Worm (Caenorhabditis elegans): Measurements from ENCODE around the gene pah-1.
A peak's percentile ranks its signal among the peaks of the same experiment; 100 is the strongest.

Gene pah-1

ce11 chrII:8721955-8722524 is 44.8 kb downstream of the pah-1 start, which contains the start of gene trcs-2:
Gene trcs-2 (plus strand): TSS chrII:8722474.
- TF ChIP-seq gmeb-2 (tag; optimal IDR thresholded peaks at IDR 0.05) (no peak), npax-4 (tag; optimal IDR thresholded peaks at IDR 0.05) (no peak), hlh-8 (tag; optimal IDR thresholded peaks at IDR 0.05) (no peak), ceh-6 (GFP tag; optimal IDR thresholded peaks at IDR 0.05) (no peak), nhr-11 (tag; optimal IDR thresholded peaks at IDR 0.05) (no peak), sdc-2 (tag; optimal IDR thresholded peaks at IDR 0.05) (no peak), unc-55 (GFP tag; optimal IDR thresholded peaks at IDR 0.05) (no peak), T23F11.4 (GFP tag; optimal IDR thresholded peaks at IDR 0.05) (no peak), unc-3 (GFP tag; conservative IDR thresholded peaks at IDR 0.05) (no peak), unc-3 (tag; optimal IDR thresholded peaks at IDR 0.05) (no peak), ceh-24 (tag; optimal IDR thresholded peaks at IDR 0.05) (no peak), che-1 (tag; optimal IDR thresholded peaks at IDR 0.05) (no peak), sox-2 (GFP tag; IDR thresholded peaks at IDR 0.05) (no peak), pha-4 (tag; optimal IDR thresholded peaks at IDR 0.05) (no peak)

- TF ChIP-seq tbx-2 (tag; optimal IDR thresholded peaks at IDR 0.05) (no peak), ceh-22 (tag; optimal IDR thresholded peaks at IDR 0.05) (no peak), dmd-4 (tag; optimal IDR thresholded peaks at IDR 0.05; ENCODE audit: borderline replicate concordance) (no peak), unc-55 (GFP tag; optimal IDR thresholded peaks at IDR 0.05) (no peak), fkh-10 (GFP tag; optimal IDR thresholded peaks at IDR 0.05) (no peak), zip-5 (tag; optimal IDR thresholded peaks at IDR 0.05) (no peak), nhr-11 (tag; optimal IDR thresholded peaks at IDR 0.05) (no peak), madf-2 (tag; optimal IDR thresholded peaks at IDR 0.05) (no peak), elt-4 (tag; optimal IDR thresholded peaks at IDR 0.05) (no peak)
Observed at ce11 chrII:8717579-8717978, 49.2 kb downstream of the pah-1 start.

ce11 chrII:8716231-8716878 is 50.4 kb downstream of the pah-1 start, which contains the start of the genes cyn-11 and T01B7.5:
Gene cyn-11 (minus strand): TSS chrII:8716281.
Gene T01B7.5 (plus strand): TSS chrII:8716828.
- TF ChIP-seq ttx-3 (tag; optimal IDR thresholded peaks at IDR 0.05): peak; percentile 25
- TF ChIP-seq ceh-30 (tag; optimal IDR thresholded peaks at IDR 0.05): no peak
- no peak for TF ChIP-seq sdc-2 (tag; optimal IDR thresholded peaks at IDR 0.05)
- TF ChIP-seq hlh-15 (tag; optimal IDR thresholded peaks at IDR 0.05): no peak
- peak; percentile 70 for TF ChIP-seq K09A11.1 (tag; optimal IDR thresholded peaks at IDR 0.05; ENCODE audit: insufficient read depth)
- no peak for TF ChIP-seq gmeb-2 (tag; optimal IDR thresholded peaks at IDR 0.05)
- TF ChIP-seq T23F11.4 (GFP tag; optimal IDR thresholded peaks at IDR 0.05): no peak
- TF ChIP-seq ceh-2 (tag; optimal IDR thresholded peaks at IDR 0.05): peak; percentile 22
- TF ChIP-seq zip-5 (tag; optimal IDR thresholded peaks at IDR 0.05): no peak
- peak; percentile 6 for TF ChIP-seq ceh-34 (tag; optimal IDR thresholded peaks at IDR 0.05)
- peak; percentile 20 for TF ChIP-seq ceh-14 (tag; optimal IDR thresholded peaks at IDR 0.05)
- no peak for TF ChIP-seq fax-1 (tag; optimal IDR thresholded peaks at IDR 0.05)
- no peak for TF ChIP-seq fkh-10 (GFP tag; optimal IDR thresholded peaks at IDR 0.05)
- TF ChIP-seq pha-2 (tag; optimal IDR thresholded peaks at IDR 0.05): no peak
- TF ChIP-seq ceh-48 (tag; optimal IDR thresholded peaks at IDR 0.05): no peak
- peak; percentile 63 for TF ChIP-seq elt-2 (tag; optimal IDR thresholded peaks at IDR 0.05)
- peak; percentile 18 for TF ChIP-seq ceh-31 (tag; optimal IDR thresholded peaks at IDR 0.05)
- TF ChIP-seq unc-86 (tag; optimal IDR thresholded peaks at IDR 0.05): peak; percentile 41
- TF ChIP-seq tbx-2 (tag; optimal IDR thresholded peaks at IDR 0.05): peak; percentile 45
- TF ChIP-seq ahr-1 (tag; optimal IDR thresholded peaks at IDR 0.05): no peak
- peak; percentile 46 for TF ChIP-seq eyg-1 (tag; optimal IDR thresholded peaks at IDR 0.05)
- no peak for TF ChIP-seq dmd-4 (tag; optimal IDR thresholded peaks at IDR 0.05; ENCODE audit: borderline replicate concordance)
- TF ChIP-seq unc-42 (tag; optimal IDR thresholded peaks at IDR 0.05): peak; percentile 73
- TF ChIP-seq mec-3 (tag; optimal IDR thresholded peaks at IDR 0.05; ENCODE audit: borderline replicate concordance): no peak
- peak; percentile 27 for TF ChIP-seq nfya-1 (tag; optimal IDR thresholded peaks at IDR 0.05)
